Fruit fly (Drosophila melanogaster): ENCODE data around the gene LSm7.

- TF ChIP-seq br (GFP tag; optimal IDR thresholded peaks at IDR 0.05) (no peak), usp (GFP tag; optimal IDR thresholded peaks at IDR 0.05) (no peak), HLH106 (tag; optimal IDR thresholded peaks at IDR 0.05) (no peak), N (GFP tag; optimal IDR thresholded peaks at IDR 0.05) (no peak), h (GFP tag; optimal IDR thresholded peaks at IDR 0.05) (no peak), CrebA (GFP tag; optimal IDR thresholded peaks at IDR 0.05; ENCODE audit: borderline replicate concordance) (no peak), Myc (optimal IDR thresholded peaks at IDR 0.05) (no peak), psq (GFP tag; optimal IDR thresholded peaks at IDR 0.05) (no peak), Hr83 (GFP tag; optimal IDR thresholded peaks at IDR 0.05; ENCODE audit: poor library complexity, severe bottlenecking) (no peak), Hr78 (GFP tag; optimal IDR thresholded peaks at IDR 0.05) (no peak), sage (GFP tag; optimal IDR thresholded peaks at IDR 0.05) (no peak), Hnf4 (GFP tag; optimal IDR thresholded peaks at IDR 0.05) (no peak), brk (GFP tag; optimal IDR thresholded peaks at IDR 0.05) (no peak), lola (GFP tag; optimal IDR thresholded peaks at IDR 0.05) (no peak)
Observed at dm6 chr2L:16710677-16711076, 32.2 kb downstream of the LSm7 start.
